Fruit fly (Drosophila melanogaster) whole organism, adult: ENCODE results near the gene CG3909.

Source experiments
- CG11617 ChIP-seq: fragments of 200-800 bp; sonication (Bioruptor generic); optimal IDR thresholded peaks from 2 replicates; lab custom pipeline; 2017; ENCODE audit warnings: mild to moderate bottlenecking, missing biosample characterization, missing genetic modification reagents, missing genetic modification characterization
- CG12768 ChIP-seq: fragments of 200-800 bp; sonication (Bioruptor generic); optimal IDR thresholded peaks from 2 replicates; lab custom pipeline; 2017; ENCODE audit warnings: missing biosample characterization, missing genetic modification characterization, mild to moderate bottlenecking, moderate library complexity, missing genetic modification reagents
- CG14711 ChIP-seq: fragments of 200-800 bp; sonication (Bioruptor generic); optimal IDR thresholded peaks from 2 replicates; lab custom pipeline; 2018; ENCODE audit warnings: missing biosample characterization, mild to moderate bottlenecking, missing genetic modification characterization, moderate library complexity
- CG1620 ChIP-seq: fragments of 200-800 bp; sonication (Bioruptor generic); optimal IDR thresholded peaks from 2 replicates; lab custom pipeline; 2016; ENCODE audit warnings: missing biosample characterization, missing genetic modification characterization
- CG33017 ChIP-seq: fragments of 200-800 bp; sonication (Bioruptor generic); optimal IDR thresholded peaks from 2 replicates; lab custom pipeline; 2018; ENCODE audit warnings: missing biosample characterization, mild to moderate bottlenecking, missing genetic modification characterization, moderate library complexity
- CG5204 ChIP-seq: fragments of 200-800 bp; sonication (Bioruptor generic); optimal IDR thresholded peaks from 2 replicates; lab custom pipeline; 2016; ENCODE audit warnings: missing biosample characterization, missing genetic modification characterization
- CG7045 ChIP-seq: fragments of 200-800 bp; sonication (Bioruptor generic); optimal IDR thresholded peaks from 2 replicates; lab custom pipeline; 2017; ENCODE audit warnings: missing biosample characterization, mild to moderate bottlenecking, missing genetic modification characterization
- CG7101 ChIP-seq: fragments of 200-800 bp; sonication (Bioruptor generic); optimal IDR thresholded peaks from 2 replicates; lab custom pipeline; 2018; ENCODE audit warnings: missing biosample characterization, mild to moderate bottlenecking, missing genetic modification characterization, moderate library complexity
- Clk ChIP-seq: fragments of 200-800 bp; sonication (Bioruptor generic); optimal IDR thresholded peaks from 2 replicates; lab custom pipeline; 2017; ENCODE audit warnings: missing biosample characterization, missing genetic modification characterization
- Crg-1 ChIP-seq: fragments of 200-800 bp; sonication (Bioruptor generic); optimal IDR thresholded peaks from 2 replicates; lab custom pipeline; 2016; ENCODE audit warnings: missing biosample characterization, missing genetic modification characterization
- Hr96 ChIP-seq: fragments of 200-800 bp; sonication (Bioruptor generic); optimal IDR thresholded peaks from 2 replicates; lab custom pipeline; 2016; ENCODE audit warnings: missing biosample characterization, missing genetic modification characterization
- Mnt ChIP-seq: fragments of 200-800 bp; sonication (Bioruptor generic); optimal IDR thresholded peaks from 2 replicates; lab custom pipeline; 2016; ENCODE audit warnings: missing biosample characterization, mild to moderate bottlenecking, missing genetic modification characterization
- bab1 ChIP-seq: fragments of 200-800 bp; sonication (Bioruptor generic); optimal IDR thresholded peaks from 3 replicates; lab custom pipeline; 2019; ENCODE audit warnings: missing biosample characterization, mild to moderate bottlenecking, missing genetic modification characterization, moderate library complexity
- cic ChIP-seq: fragments of 200-800 bp; sonication (Bioruptor generic); optimal IDR thresholded peaks from 2 replicates; lab custom pipeline; 2017; ENCODE audit warnings: missing biosample characterization, mild to moderate bottlenecking, missing genetic modification characterization, moderate library complexity
- cnc ChIP-seq, 2 experiments: fragments of >200 bp; optimal IDR thresholded peaks; 2 replicates each; lab custom pipeline; 2017
- kay ChIP-seq: fragments of 200-800 bp; sonication (Bioruptor generic); peaks from one replicate; lab custom pipeline; 2016; ENCODE audit warnings: missing biosample characterization, missing genetic modification characterization, borderline replicate concordance
- ovo ChIP-seq: fragments of 200-800 bp; sonication (Bioruptor generic); optimal IDR thresholded peaks from 2 replicates; lab custom pipeline; 2016; ENCODE audit warnings: missing biosample characterization, missing genetic modification characterization
- pad ChIP-seq: fragments of 200-800 bp; sonication (Bioruptor generic); optimal IDR thresholded peaks from 3 replicates; lab custom pipeline; 2017; ENCODE audit warnings: missing biosample characterization, missing genetic modification characterization, mild to moderate bottlenecking, moderate library complexity, missing genetic modification reagents
- tj ChIP-seq: fragments of 200-800 bp; sonication (Bioruptor generic); optimal IDR thresholded peaks from 3 replicates; lab custom pipeline; 2017; ENCODE audit warnings: missing biosample characterization, mild to moderate bottlenecking, missing genetic modification characterization, moderate library complexity
- toe ChIP-seq: fragments of 200-800 bp; sonication (Bioruptor generic); optimal IDR thresholded peaks from 2 replicates; lab custom pipeline; 2016; ENCODE audit warnings: missing biosample characterization, missing genetic modification characterization

The CG3909 gene

DNA sequence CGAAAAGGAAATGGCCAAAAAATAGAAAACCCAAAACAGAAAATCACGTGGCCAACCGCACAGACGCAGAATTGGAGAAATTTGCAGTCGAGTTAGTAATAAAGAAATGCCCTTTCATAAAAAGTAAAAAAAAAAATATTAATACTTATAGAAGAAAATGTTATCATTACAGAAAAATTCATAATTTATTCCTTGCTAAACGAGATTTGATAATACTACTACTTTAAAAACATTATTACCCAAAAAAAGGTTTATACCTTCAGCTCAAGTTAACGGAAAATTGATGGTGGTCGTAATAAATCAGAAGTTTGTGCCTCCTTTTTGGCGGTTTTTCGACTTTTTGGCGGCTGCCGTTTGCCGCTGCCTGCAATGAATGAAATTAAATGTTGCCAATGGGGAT is 14.7 kb upstream of the CG3909 start:
- TF ChIP-seq ovo (no peak), CG7101 (tag; lab: Kevin White, UChicago) (no peak), toe (GFP tag; lab: Kevin White, UChicago) (no peak), cic (GFP tag; lab: Kevin White, UChicago) (no peak), CG1620 (no peak), cnc (optimal IDR thresholded peaks at IDR 0.05; lab: Kevin White, UChicago) (no peak), tj (GFP tag; lab: Kevin White, UChicago) (no peak), Mnt (GFP tag; lab: Kevin White, UChicago) (no peak)

DNA sequence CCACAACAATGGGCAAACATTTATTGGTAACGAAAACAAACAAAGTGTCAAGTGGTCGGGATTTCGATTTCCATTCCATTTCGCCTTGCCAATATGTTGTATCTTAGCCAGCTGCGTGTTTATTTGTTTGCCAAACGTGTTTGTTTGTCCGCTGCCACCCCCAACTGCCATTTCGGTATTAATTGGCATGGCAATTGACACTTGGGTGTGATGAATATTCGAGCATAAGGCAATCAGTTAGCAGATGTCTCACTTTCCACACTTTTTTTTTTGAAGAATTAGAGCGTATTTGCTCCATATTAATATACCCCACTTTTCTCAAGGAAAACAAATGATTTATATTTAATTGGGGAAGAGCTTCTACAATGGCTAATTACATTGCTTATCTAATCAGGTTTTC is 11.6 kb upstream of the CG3909 start:
- no peak for TF ChIP-seq tj (GFP tag; lab: Kevin White, UChicago)
- TF ChIP-seq Mnt (GFP tag; lab: Kevin White, UChicago): no peak
- TF ChIP-seq kay (GFP tag; lab: Kevin White, UChicago): peak; percentile 92
- TF ChIP-seq CG1620: no peak
- TF ChIP-seq CG5204 (GFP tag; lab: Kevin White, UChicago): no peak

- TF ChIP-seq CG7045 (GFP tag; lab: Kevin White, UChicago) (no peak), Hr96 (GFP tag; lab: Kevin White, UChicago) (no peak), ovo (no peak), pad (no peak), tj (GFP tag; lab: Kevin White, UChicago) (no peak), Clk (GFP tag; lab: Kevin White, UChicago) (no peak), Mnt (GFP tag; lab: Kevin White, UChicago) (no peak), CG1620 (no peak), CG14711 (tag; lab: Kevin White, UChicago) (no peak), cic (GFP tag; lab: Kevin White, UChicago) (no peak), CG33017 (tag; lab: Kevin White, UChicago) (no peak), bab1 (GFP tag; lab: Kevin White, UChicago) (no peak), cnc (optimal IDR thresholded peaks at IDR 0.05; lab: Kevin White, UChicago) (no peak), kay (GFP tag; lab: Kevin White, UChicago) (no peak), Crg-1 (GFP tag; lab: Kevin White, UChicago) (no peak), CG7101 (tag; lab: Kevin White, UChicago) (no peak), CG12768 (GFP tag; lab: Kevin White, UChicago) (no peak), CG5204 (GFP tag; lab: Kevin White, UChicago) (no peak), toe (GFP tag; lab: Kevin White, UChicago) (no peak)
Measured at dm6 chr3R:10032951-10033720, 9.9 kb upstream of the CG3909 start.

DNA sequence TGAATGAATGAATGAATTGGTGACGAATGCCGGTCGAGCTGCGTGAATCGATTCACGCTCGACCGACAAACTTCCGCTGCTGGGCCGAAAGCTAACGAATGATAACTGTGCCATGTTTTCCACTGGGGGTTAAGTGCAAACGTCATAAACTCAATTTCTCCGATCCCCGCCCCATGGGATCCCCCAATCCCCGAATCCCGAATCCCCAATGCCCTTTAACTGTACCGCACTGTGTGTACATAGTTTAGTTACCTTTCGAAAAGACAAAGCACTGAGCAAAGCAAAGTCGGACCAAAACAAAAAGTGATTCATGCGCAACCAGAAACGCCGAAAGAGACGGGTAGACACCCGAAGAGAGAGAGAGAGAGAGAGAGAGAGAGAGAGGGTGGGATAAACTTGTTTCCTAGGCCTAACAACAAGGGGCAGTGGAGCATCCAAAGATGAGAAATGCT is 8.0 kb upstream of the CG3909 start:
- TF ChIP-seq CG12768 (GFP tag; lab: Kevin White, UChicago): no peak
- no peak for TF ChIP-seq cnc (optimal IDR thresholded peaks at IDR 0.05; lab: Kevin White, UChicago)
- no peak for TF ChIP-seq toe (GFP tag; lab: Kevin White, UChicago)
- no peak for TF ChIP-seq bab1 (GFP tag; lab: Kevin White, UChicago)
- TF ChIP-seq Hr96 (GFP tag; lab: Kevin White, UChicago): no peak
- TF ChIP-seq CG14711 (tag; lab: Kevin White, UChicago): no peak
- no peak for TF ChIP-seq ovo
- no peak for TF ChIP-seq CG5204 (GFP tag; lab: Kevin White, UChicago)
- TF ChIP-seq Crg-1 (GFP tag; lab: Kevin White, UChicago): no peak
- TF ChIP-seq CG7045 (GFP tag; lab: Kevin White, UChicago): no peak
- TF ChIP-seq kay (GFP tag; lab: Kevin White, UChicago): no peak
- no peak for TF ChIP-seq tj (GFP tag; lab: Kevin White, UChicago)
- TF ChIP-seq CG11617 (GFP tag; lab: Kevin White, UChicago): no peak
- no peak for TF ChIP-seq CG7101 (tag; lab: Kevin White, UChicago)
- TF ChIP-seq Mnt (GFP tag; lab: Kevin White, UChicago): no peak
- TF ChIP-seq CG33017 (tag; lab: Kevin White, UChicago): no peak
- no peak for TF ChIP-seq cic (GFP tag; lab: Kevin White, UChicago)
- TF ChIP-seq CG1620: no peak
- no peak for TF ChIP-seq pad

DNA sequence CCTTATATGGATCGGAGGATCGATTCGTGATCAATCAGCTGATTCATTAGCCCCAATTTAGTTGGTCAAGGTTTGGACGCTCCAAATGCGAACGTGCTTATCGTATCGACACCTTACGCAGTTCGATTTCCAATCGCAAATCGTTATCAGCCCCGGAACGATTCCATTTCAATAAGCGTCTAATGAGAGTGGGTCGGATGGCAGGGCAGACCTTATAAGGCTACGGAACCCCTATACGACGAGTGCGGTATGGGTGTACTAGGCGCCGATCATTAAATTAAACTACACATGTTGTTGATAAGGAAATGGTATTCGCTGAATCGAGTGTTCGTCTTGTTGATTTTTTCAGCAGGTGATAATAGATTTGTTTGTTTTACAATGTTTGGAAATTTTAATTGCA is 7.3 kb upstream of the CG3909 start:
- TF ChIP-seq Mnt (GFP tag; lab: Kevin White, UChicago): peak; percentile 54
- peak; percentile 78 for TF ChIP-seq cic (GFP tag; lab: Kevin White, UChicago)
- peak; percentile 18 for TF ChIP-seq tj (GFP tag; lab: Kevin White, UChicago)
- no peak for TF ChIP-seq CG11617 (GFP tag; lab: Kevin White, UChicago)

DNA sequence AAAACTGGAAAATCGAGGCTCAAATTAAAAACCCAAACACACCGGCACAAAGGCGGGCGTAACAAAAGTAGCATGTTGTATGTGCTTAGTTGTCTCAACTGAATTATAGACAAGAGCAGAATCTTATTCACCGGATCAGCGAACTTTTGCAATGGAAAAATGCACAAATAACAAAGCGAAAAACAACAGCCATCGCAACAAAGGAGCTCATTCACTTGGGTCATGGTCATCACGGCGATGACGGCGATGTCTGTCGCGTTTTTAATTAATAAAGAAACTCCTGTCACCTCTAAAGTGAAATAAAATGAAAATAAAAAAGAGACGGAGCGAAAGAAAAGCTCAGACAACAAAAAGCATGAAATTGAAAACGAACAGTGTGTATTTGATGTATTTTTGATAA is 3.9 kb upstream of the CG3909 start:
- no peak for TF ChIP-seq CG5204 (GFP tag; lab: Kevin White, UChicago)
- TF ChIP-seq CG1620: no peak
- TF ChIP-seq cic (GFP tag; lab: Kevin White, UChicago): no peak
- no peak for TF ChIP-seq Clk (GFP tag; lab: Kevin White, UChicago)
- TF ChIP-seq ovo: no peak
- no peak for TF ChIP-seq Mnt (GFP tag; lab: Kevin White, UChicago)
- no peak for TF ChIP-seq CG12768 (GFP tag; lab: Kevin White, UChicago)
- TF ChIP-seq CG33017 (tag; lab: Kevin White, UChicago): no peak
- no peak for TF ChIP-seq CG11617 (GFP tag; lab: Kevin White, UChicago)
- no peak for TF ChIP-seq cnc (optimal IDR thresholded peaks at IDR 0.05; lab: Kevin White, UChicago)
- TF ChIP-seq tj (GFP tag; lab: Kevin White, UChicago): no peak
- no peak for TF ChIP-seq kay (GFP tag; lab: Kevin White, UChicago)
- TF ChIP-seq CG7045 (GFP tag; lab: Kevin White, UChicago): no peak
